Fruit fly (Drosophila melanogaster): Measurements from ENCODE around the gene Dim1.

The Dim1 gene

dm6 chr2L:4371516-4372136 lies 31.4 kb upstream of the Dim1 start (continued):
- TF ChIP-seq CG33557 (GFP tag; optimal IDR thresholded peaks at IDR 0.05) (peak; percentile 92), CG7357 (GFP tag; IDR thresholded peaks at IDR 0.05) (0 out of 3 replicates have a peak, but pooled peaks have one; percentile 15), CG6791 (GFP tag; IDR thresholded peaks at IDR 0.05; ENCODE audit: partially characterized antibody) (peak; percentile 51; the same call in 2 of the 3 replicates), row (GFP tag; IDR thresholded peaks at IDR 0.05) (peak; percentile 84), CG1529 (GFP tag; optimal IDR thresholded peaks at IDR 0.05) (peak; percentile 67), chm (GFP tag; IDR thresholded peaks at IDR 0.05) (peak; percentile 81), Max (GFP tag; optimal IDR thresholded peaks at IDR 0.05) (peak; percentile 13), dmrt11E (tag; optimal IDR thresholded peaks at IDR 0.05) (peak; percentile 93), HLH54F (GFP tag; optimal IDR thresholded peaks at IDR 0.05) (no peak), CG4820 (GFP tag; optimal IDR thresholded peaks at IDR 0.05) (peak; percentile 50), CG17829 (tag; optimal IDR thresholded peaks at IDR 0.05) (peak; percentile 89), CG6175 (GFP tag; IDR thresholded peaks at IDR 0.05) (peak; percentile 51; the same call in 1 of the 3 replicates), pan (optimal IDR thresholded peaks at IDR 0.05) (no peak), pan (GFP tag; optimal IDR thresholded peaks at IDR 0.05 in 1 of 2, IDR thresholded peaks at IDR 0.05 in 1 of 2) (peak in 1 of 2 experiments; percentile 58), psq (GFP tag; optimal IDR thresholded peaks at IDR 0.05) (no peak), zf30C (GFP tag; optimal IDR thresholded peaks at IDR 0.05) (no peak), ttk (GFP tag; IDR thresholded peaks at IDR 0.05) (0 out of 2 replicates have a peak, but pooled peaks have one; percentile 46), CrebB (tag; optimal IDR thresholded peaks at IDR 0.05) (peak; percentile 40), CG6254 (GFP tag; optimal IDR thresholded peaks at IDR 0.05) (peak; percentile 14), CoRest (tag; optimal IDR thresholded peaks at IDR 0.05) (peak; percentile 81), CG12659 (GFP tag; optimal IDR thresholded peaks at IDR 0.05) (peak; percentile 40), CG10267 (tag; optimal IDR thresholded peaks at IDR 0.05) (peak; percentile 76), CG17186 (GFP tag; optimal IDR thresholded peaks at IDR 0.05) (peak; percentile 24), lilli (GFP tag; optimal IDR thresholded peaks at IDR 0.05) (peak; percentile 25), eve (GFP tag; optimal IDR thresholded peaks at IDR 0.05) (peak in 1 of 2 experiments; percentile 73), CG11456 (GFP tag; IDR thresholded peaks at IDR 0.05) (no peak), H2.0 (GFP tag; IDR thresholded peaks at IDR 0.05) (no peak), Pdp1 (GFP tag; optimal IDR thresholded peaks at IDR 0.05) (no peak), CG5180 (GFP tag; optimal IDR thresholded peaks at IDR 0.05) (peak; percentile 53), Six4 (GFP tag; optimal IDR thresholded peaks at IDR 0.05) (peak; percentile 33), hb (GFP tag; IDR thresholded peaks at IDR 0.05; ENCODE audit: partially characterized antibody) (peak; percentile 66; the same call in 1 of the 3 replicates), luna (GFP tag; optimal IDR thresholded peaks at IDR 0.05) (no peak), unpg (GFP tag; optimal IDR thresholded peaks at IDR 0.05) (peak; percentile 70), Xrp1 (GFP tag; IDR thresholded peaks at IDR 0.05) (peak; percentile 64), CG16815 (GFP tag; optimal IDR thresholded peaks at IDR 0.05) (peak; percentile 62), gsb (GFP tag; IDR thresholded peaks at IDR 0.05) (no peak), Fer1 (GFP tag; optimal IDR thresholded peaks at IDR 0.05) (peak; percentile 13), onecut (GFP tag; IDR thresholded peaks at IDR 0.05) (peak; percentile 48; the same call in 1 of the 2 replicates), dpn (GFP tag; optimal IDR thresholded peaks at IDR 0.05) (peak in 1 of 2 experiments; percentile 52), Trl (optimal IDR thresholded peaks at IDR 0.05) (peak; percentile 61 to 95), Trl (GFP tag; optimal IDR thresholded peaks at IDR 0.05) (peak; percentile 17), CG7745 (tag; optimal IDR thresholded peaks at IDR 0.05) (peak; percentile 42), grau (tag; optimal IDR thresholded peaks at IDR 0.05) (peak; percentile 75), ATbp (GFP tag; optimal IDR thresholded peaks at IDR 0.05) (peak; percentile 39), CG4707 (GFP tag; optimal IDR thresholded peaks at IDR 0.05) (peak; percentile 99), CG13287 (GFP tag; IDR thresholded peaks at IDR 0.05; ENCODE audit: partially characterized antibody) (peak; percentile 43; the same call in 1 of the 2 replicates), NC2α (GFP tag; optimal IDR thresholded peaks at IDR 0.05) (no peak), CG8924 (tag; optimal IDR thresholded peaks at IDR 0.05) (peak; percentile 77), mld (GFP tag; IDR thresholded peaks at IDR 0.05; ENCODE audit: partially characterized antibody) (no peak)

Data from whole organism, embryonic.